Fruit fly (Drosophila melanogaster): ENCODE measurements around the gene raskol.

raskol gene

dm6 chrX:17709546-17710272, at the start of gene raskol, which contains the start of gene CG8173 (continued):
- peak; percentile 34; the same call in 1 of the 2 replicates for TF ChIP-seq amos (GFP tag; IDR thresholded peaks at IDR 0.05; ENCODE audit: partially characterized antibody)
- peak; percentile 40 for TF ChIP-seq Rfx (GFP tag; IDR thresholded peaks at IDR 0.05)
- peak; percentile 22 for TF ChIP-seq CG33213 (GFP tag; optimal IDR thresholded peaks at IDR 0.05)
- no peak for TF ChIP-seq CG13775 (GFP tag; optimal IDR thresholded peaks at IDR 0.05)
- 0 out of 3 replicates have a peak, but pooled peaks have one; percentile 11 for TF ChIP-seq CG17361 (GFP tag; IDR thresholded peaks at IDR 0.05)
- TF ChIP-seq CG34376 (GFP tag; optimal IDR thresholded peaks at IDR 0.05): peak; percentile 50
- peak; percentile 18 for TF ChIP-seq sug (tag; optimal IDR thresholded peaks at IDR 0.05)
- TF ChIP-seq CG33557 (GFP tag; optimal IDR thresholded peaks at IDR 0.05): no peak
- peak; percentile 58; the same call in 1 of the 2 replicates for TF ChIP-seq Bgb (GFP tag; IDR thresholded peaks at IDR 0.05; ENCODE audit: partially characterized antibody)
- peak; percentile 48; the same call in 1 of the 3 replicates for TF ChIP-seq ci (GFP tag; IDR thresholded peaks at IDR 0.05)
- no peak for TF ChIP-seq sna (GFP tag; IDR thresholded peaks at IDR 0.05; ENCODE audit: partially characterized antibody)
- no peak for TF ChIP-seq crp (GFP tag; optimal IDR thresholded peaks at IDR 0.05)
- no peak for TF ChIP-seq zf30C (GFP tag; optimal IDR thresholded peaks at IDR 0.05)
- TF ChIP-seq CG7786 (GFP tag; optimal IDR thresholded peaks at IDR 0.05): no peak
- peak; percentile 27 for TF ChIP-seq Fer1 (GFP tag; optimal IDR thresholded peaks at IDR 0.05)
- TF ChIP-seq CG13894 (tag; optimal IDR thresholded peaks at IDR 0.05): peak; percentile 48
- no peak for TF ChIP-seq CG1792 (GFP tag; optimal IDR thresholded peaks at IDR 0.05)
- TF ChIP-seq al (GFP tag; IDR thresholded peaks at IDR 0.05): no peak
- no peak for TF ChIP-seq CG8478 (optimal IDR thresholded peaks at IDR 0.05)
- TF ChIP-seq Ets65A (GFP tag): peak; percentile 80
- TF ChIP-seq NFAT (GFP tag; IDR thresholded peaks at IDR 0.05): peak; percentile 54; the same call in 1 of the 2 replicates
- no peak for TF ChIP-seq lov (optimal IDR thresholded peaks at IDR 0.05)
- 0 out of 3 replicates have a peak, but pooled peaks have one; percentile 20 for TF ChIP-seq lov (GFP tag; IDR thresholded peaks at IDR 0.05)
- no peak for TF ChIP-seq CG7745 (tag; optimal IDR thresholded peaks at IDR 0.05)
- peak; percentile 1 for TF ChIP-seq jumu (GFP tag; optimal IDR thresholded peaks at IDR 0.05)
- TF ChIP-seq ash1 (GFP tag; optimal IDR thresholded peaks at IDR 0.05): peak; percentile 30
- peak; percentile 11 for TF ChIP-seq pfk (GFP tag; optimal IDR thresholded peaks at IDR 0.05)
- peak; percentile 17 for TF ChIP-seq CG11504 (tag; optimal IDR thresholded peaks at IDR 0.05)
- TF ChIP-seq nmo (GFP tag; optimal IDR thresholded peaks at IDR 0.05): peak; percentile 13
- peak; percentile 59; the same call in 2 of the 3 replicates for TF ChIP-seq Opbp (GFP tag; IDR thresholded peaks at IDR 0.05; ENCODE audit: partially characterized antibody)
- peak; percentile 71; the same call in 1 of the 2 replicates for TF ChIP-seq CG42726 (GFP tag; IDR thresholded peaks at IDR 0.05; ENCODE audit: partially characterized antibody)
- no peak for TF ChIP-seq CG8924 (tag; optimal IDR thresholded peaks at IDR 0.05)
- peak; percentile 11; the same call in 1 of the 3 replicates for TF ChIP-seq otp (GFP tag; IDR thresholded peaks at IDR 0.05)
- peak; percentile 28 for TF ChIP-seq CG6765 (GFP tag; optimal IDR thresholded peaks at IDR 0.05)
- TF ChIP-seq pzg (GFP tag; optimal IDR thresholded peaks at IDR 0.05): peak; percentile 91
- TF ChIP-seq crol (GFP tag; IDR thresholded peaks at IDR 0.05): peak; percentile 62
- peak; percentile 14 for TF ChIP-seq caup (GFP tag; optimal IDR thresholded peaks at IDR 0.05; ENCODE audit: severe bottlenecking)
- no peak for TF ChIP-seq CG12942 (GFP tag; optimal IDR thresholded peaks at IDR 0.05)
- TF ChIP-seq Asciz (GFP tag; optimal IDR thresholded peaks at IDR 0.05): no peak
- no peak for TF ChIP-seq ro (GFP tag; IDR thresholded peaks at IDR 0.05)
- no peak for TF ChIP-seq CG4404 (GFP tag; IDR thresholded peaks at IDR 0.05)
- TF ChIP-seq Lpt (GFP tag; optimal IDR thresholded peaks at IDR 0.05): no peak
- TF ChIP-seq bcd (GFP tag; optimal IDR thresholded peaks at IDR 0.05): peak; percentile 11
- TF ChIP-seq Hmr (GFP tag; optimal IDR thresholded peaks at IDR 0.05): peak; percentile 48
- TF ChIP-seq bbx (GFP tag; IDR thresholded peaks at IDR 0.05; ENCODE audit: partially characterized antibody): peak; percentile 59; the same call in 1 of the 2 replicates
- peak; percentile 89 for TF ChIP-seq CG9797 (GFP tag; optimal IDR thresholded peaks at IDR 0.05)
- TF ChIP-seq zfh2 (GFP tag; optimal IDR thresholded peaks at IDR 0.05): no peak
- no peak for TF ChIP-seq prd (optimal IDR thresholded peaks at IDR 0.05)
- TF ChIP-seq prd (GFP tag; IDR thresholded peaks at IDR 0.05): no peak
